Worm (Caenorhabditis elegans): ENCODE measurements around the gene C33C12.12.

Gene C33C12.12

ce11 chrII:2204077-2204476, 34.1 kb upstream of the C33C12.12 start, which contains the start of gene Y59C2A.2 (continued):
- no peak for TF ChIP-seq lsy-27 (tag; optimal IDR thresholded peaks at IDR 0.05; ENCODE audit: borderline replicate concordance, insufficient read depth)
- TF ChIP-seq lin-54 (GFP tag; optimal IDR thresholded peaks at IDR 0.05): peak; percentile 87
- no peak for TF ChIP-seq snpc-3.4 (tag; optimal IDR thresholded peaks at IDR 0.05)
- no peak for TF ChIP-seq F37B4.10 (GFP tag; IDR thresholded peaks at IDR 0.05)
- no peak for TF ChIP-seq F39B2.1 (GFP tag; IDR thresholded peaks at IDR 0.05)
- no peak for TF ChIP-seq hmg-1.2 (GFP tag; IDR thresholded peaks at IDR 0.05)
- TF ChIP-seq cebp-2 (GFP tag; IDR thresholded peaks at IDR 0.05): no peak
- TF ChIP-seq B0261.1 (tag; optimal IDR thresholded peaks at IDR 0.05): no peak
- TF ChIP-seq zfh-2 (GFP tag; conservative IDR thresholded peaks at IDR 0.05): no peak
- no peak for TF ChIP-seq T26A5.8 (tag; optimal IDR thresholded peaks at IDR 0.05)
- no peak for TF ChIP-seq lir-1 (GFP tag; conservative IDR thresholded peaks at IDR 0.05)
- no peak for TF ChIP-seq snpc-4 (GFP tag; optimal IDR thresholded peaks at IDR 0.05)
- TF ChIP-seq snpc-4 (tag; optimal IDR thresholded peaks at IDR 0.05): no peak
- TF ChIP-seq F23B12.7 (tag; optimal IDR thresholded peaks at IDR 0.05; ENCODE audit: insufficient read depth): peak; percentile 45
- TF ChIP-seq dpl-1 (GFP tag; optimal IDR thresholded peaks at IDR 0.05): peak; percentile 43
- no peak for TF ChIP-seq Y79H2A.3 (GFP tag; conservative IDR thresholded peaks at IDR 0.05)
- TF ChIP-seq egl-44 (GFP tag; IDR thresholded peaks at IDR 0.05): no peak
- peak; percentile 87 for TF ChIP-seq mcd-1 (GFP tag; IDR thresholded peaks at IDR 0.05)
- TF ChIP-seq rec-8 (tag; optimal IDR thresholded peaks at IDR 0.05): no peak
- no peak for TF ChIP-seq nhr-80 (tag; optimal IDR thresholded peaks at IDR 0.05)
- TF ChIP-seq let-526 (GFP tag; IDR thresholded peaks at IDR 0.05): no peak
- no peak for TF ChIP-seq hrde-1 (tag; optimal IDR thresholded peaks at IDR 0.05; ENCODE audit: borderline replicate concordance)
- TF ChIP-seq ekl-4 (GFP tag; IDR thresholded peaks at IDR 0.05): no peak

ce11 chrII:2202147-2202546, 32.2 kb upstream of the C33C12.12 start:
- TF ChIP-seq Y53F4B.3 (GFP tag; IDR thresholded peaks at IDR 0.05) (no peak), nhr-90 (tag; optimal IDR thresholded peaks at IDR 0.05) (no peak)

ce11 chrII:2197555-2198288, 27.7 kb upstream of the C33C12.12 start, which contains the start of gene C33C12.1:
TSS of gene C33C12.1 (plus strand) at chrII:2198238.
- TF ChIP-seq F23B12.7 (tag; optimal IDR thresholded peaks at IDR 0.05; ENCODE audit: insufficient read depth) (no peak), nfyb-1 (GFP tag; IDR thresholded peaks at IDR 0.05) (no peak), ceh-58 (GFP tag; IDR thresholded peaks at IDR 0.05) (no peak), cebp-1 (GFP tag; IDR thresholded peaks at IDR 0.05) (no peak), cebp-1 (tag; optimal IDR thresholded peaks at IDR 0.05) (peak; percentile 3), Y53F4B.3 (GFP tag; IDR thresholded peaks at IDR 0.05) (no peak), C06A6.2 (GFP tag; conservative IDR thresholded peaks at IDR 0.05) (no peak), akir-1 (GFP tag; optimal IDR thresholded peaks at IDR 0.05) (no peak)

ce11 chrII:2196742-2197141, 26.8 kb upstream of the C33C12.12 start:
- no peak for TF ChIP-seq atf-7 (tag; optimal IDR thresholded peaks at IDR 0.05)
